Worm (Caenorhabditis elegans) whole organism, L4/young adult: ENCODE data around the gene abcf-1.

Experiments used
- dao-5 ChIP-seq: sonication (generic microtip); optimal IDR thresholded peaks from 2 replicates; lab custom pipeline; 2016; ENCODE audit warnings: missing genotype, missing genetic modification characterization, moderate library complexity, missing compliant biosample characterization
- him-1 ChIP-seq: sonication (generic microtip); optimal IDR thresholded peaks from 2 replicates; lab custom pipeline; 2016; ENCODE audit warnings: missing genotype, missing genetic modification reagents, missing genetic modification characterization, missing compliant biosample characterization

- TF ChIP-seq him-1: no peak
- no peak for TF ChIP-seq dao-5 (tag; lab: Kevin White, UChicago)
Measured at ce11 chrV:12809876-12810275, 46.7 kb upstream of the abcf-1 start, which contains the start of gene ZC443.1.
